Worm (Caenorhabditis elegans) whole organism, mixed stage, embryonic: Measurements from ENCODE around the gene ZK856.18.
A peak's percentile ranks its signal among the peaks of the same experiment; 100 is the strongest.

Experiments
- M03D4.4 ChIP-seq: sonication (generic microtip); optimal IDR thresholded peaks from 2 replicates; lab custom pipeline; 2017; ENCODE audit warnings: mild to moderate bottlenecking, missing genetic modification characterization, missing compliant biosample characterization
- bed-3 ChIP-seq: fragments of 200-800 bp; sonication (Bioruptor generic); optimal IDR thresholded peaks from 3 replicates; lab custom pipeline; 2018; ENCODE audit warnings: mild to moderate bottlenecking, missing genetic modification characterization, moderate library complexity, missing compliant biosample characterization
- blmp-1 ChIP-seq: fragments of 150-350 bp; optimal IDR thresholded peaks from 2 replicates; lab custom pipeline; 2014; ENCODE audit warnings: missing biosample characterization, missing genetic modification characterization
- ceh-39 ChIP-seq: fragments of 150-350 bp; optimal IDR thresholded peaks from 2 replicates; lab custom pipeline; 2014; ENCODE audit warnings: missing biosample characterization, missing genetic modification characterization
- ceh-83 ChIP-seq: fragments of 200-800 bp; sonication (Bioruptor generic); optimal IDR thresholded peaks from 2 replicates; lab custom pipeline; 2018; ENCODE audit warnings: mild to moderate bottlenecking, missing genetic modification characterization, missing compliant biosample characterization
- ces-1 ChIP-seq: fragments of 150-350 bp; optimal IDR thresholded peaks from 2 replicates; lab custom pipeline; 2014; ENCODE audit warnings: missing biosample characterization, missing genetic modification reagents, missing genetic modification characterization
- cnd-1 ChIP-seq: fragments of 200-800 bp; sonication (Bioruptor generic); optimal IDR thresholded peaks from 2 replicates; lab custom pipeline; 2018; ENCODE audit warnings: mild to moderate bottlenecking, missing genetic modification characterization, missing compliant biosample characterization
- drap-1 ChIP-seq: fragments of 200-800 bp; sonication (Bioruptor generic); optimal IDR thresholded peaks from 3 replicates; lab custom pipeline; 2018; ENCODE audit warnings: mild to moderate bottlenecking, missing genetic modification characterization, missing compliant biosample characterization
- elt-1 ChIP-seq: sonication (generic microtip); optimal IDR thresholded peaks from 2 replicates; lab custom pipeline; 2017; ENCODE audit warnings: missing genetic modification characterization, mild to moderate bottlenecking, missing compliant biosample characterization, antibody characterized with exemption, moderate library complexity, borderline replicate concordance; ENCODE audit not compliant: insufficient read depth
- elt-3 ChIP-seq: fragments of 150-350 bp; optimal IDR thresholded peaks from 2 replicates; lab custom pipeline; 2014; ENCODE audit warnings: missing biosample characterization, missing genetic modification characterization
- flh-1 ChIP-seq: fragments of 200-800 bp; sonication (Bioruptor generic); optimal IDR thresholded peaks from 2 replicates; lab custom pipeline; 2018; ENCODE audit warnings: mild to moderate bottlenecking, missing genetic modification characterization, moderate library complexity, missing compliant biosample characterization
- ham-2 ChIP-seq: fragments of 200-800 bp; sonication (Bioruptor generic); optimal IDR thresholded peaks from 2 replicates; lab custom pipeline; 2018; ENCODE audit warnings: mild to moderate bottlenecking, missing genetic modification characterization, missing compliant biosample characterization
- hlh-1 ChIP-seq: fragments of 150-350 bp; optimal IDR thresholded peaks from 2 replicates; lab custom pipeline; 2014; ENCODE audit warnings: missing biosample characterization, missing genetic modification reagents, missing genetic modification characterization
- lin-32 ChIP-seq: fragments of 200-800 bp; sonication (Bioruptor generic); optimal IDR thresholded peaks from 2 replicates; lab custom pipeline; 2018; ENCODE audit warnings: mild to moderate bottlenecking, missing genetic modification characterization, missing compliant biosample characterization
- lsy-2 ChIP-seq: fragments of 150-350 bp; optimal IDR thresholded peaks from 2 replicates; lab custom pipeline; 2014; ENCODE audit warnings: missing biosample characterization, missing genetic modification characterization
- mab-5 ChIP-seq: fragments of 150-350 bp; optimal IDR thresholded peaks from 2 replicates; lab custom pipeline; 2014; ENCODE audit warnings: missing biosample characterization, missing genetic modification characterization
- mep-1 ChIP-seq: fragments of 150-350 bp; optimal IDR thresholded peaks from 2 replicates; lab custom pipeline; 2017; ENCODE audit warnings: missing biosample characterization, missing genetic modification reagents, missing genetic modification characterization, inconsistent platforms
- mls-2 ChIP-seq: sonication (generic microtip); optimal IDR thresholded peaks from 2 replicates; lab custom pipeline; 2016; ENCODE audit warnings: mild to moderate bottlenecking, missing genetic modification characterization, moderate library complexity, missing compliant biosample characterization
- nhr-12 ChIP-seq: fragments of 150-350 bp; optimal IDR thresholded peaks from 2 replicates; lab custom pipeline; 2014; ENCODE audit warnings: missing biosample characterization, missing genetic modification characterization
- nhr-2 ChIP-seq: fragments of 150-350 bp; optimal IDR thresholded peaks from 2 replicates; lab custom pipeline; 2014; ENCODE audit warnings: missing biosample characterization, missing genetic modification characterization
- nhr-237 ChIP-seq: fragments of 150-350 bp; optimal IDR thresholded peaks from 2 replicates; lab custom pipeline; 2014; ENCODE audit warnings: missing biosample characterization, missing genetic modification characterization
- nhr-28 ChIP-seq: fragments of 150-350 bp; optimal IDR thresholded peaks from 2 replicates; lab custom pipeline; 2014; ENCODE audit warnings: missing biosample characterization, missing genetic modification characterization
- nhr-76 ChIP-seq: sonication (generic microtip); optimal IDR thresholded peaks from 2 replicates; lab custom pipeline; 2017; ENCODE audit warnings: missing biosample characterization, missing genetic modification characterization
- pha-4 ChIP-seq: fragments of 150-350 bp; optimal IDR thresholded peaks from 2 replicates; lab custom pipeline; 2018; ENCODE audit warnings: missing biosample characterization, missing genetic modification reagents, missing genetic modification characterization
- snpc-4 ChIP-seq: fragments of 150-350 bp; optimal IDR thresholded peaks from 2 replicates; lab custom pipeline; 2014; ENCODE audit warnings: missing biosample characterization, missing genetic modification characterization
- sptf-1 ChIP-seq: sonication (generic microtip); optimal IDR thresholded peaks from 2 replicates; lab custom pipeline; 2017; ENCODE audit warnings: mild to moderate bottlenecking, missing genetic modification characterization, moderate library complexity, missing compliant biosample characterization
- tbx-8 ChIP-seq: fragments of 200-800 bp; sonication (Bioruptor generic); optimal IDR thresholded peaks from 2 replicates; lab custom pipeline; 2018; ENCODE audit warnings: mild to moderate bottlenecking, missing genetic modification characterization, moderate library complexity, missing compliant biosample characterization
- unc-39 ChIP-seq: fragments of 150-350 bp; optimal IDR thresholded peaks from 2 replicates; lab custom pipeline; 2014; ENCODE audit warnings: missing biosample characterization, missing genetic modification characterization
- unc-62 ChIP-seq: fragments of 150-350 bp; optimal IDR thresholded peaks from 2 replicates; lab custom pipeline; 2014; ENCODE audit warnings: missing biosample characterization, missing genetic modification reagents, missing genetic modification characterization
- zip-8 ChIP-seq: fragments of 150-350 bp; optimal IDR thresholded peaks from 2 replicates; lab custom pipeline; 2014; ENCODE audit warnings: missing biosample characterization, missing genetic modification characterization
- ztf-11 ChIP-seq: fragments of 150-350 bp; optimal IDR thresholded peaks from 2 replicates; lab custom pipeline; 2014; ENCODE audit warnings: missing biosample characterization, missing genetic modification characterization

Gene ZK856.18

ce11 chrV:10174632-10175075, 11.2 kb downstream of the ZK856.18 start:
- TF ChIP-seq mls-2 (peak; percentile 69), ces-1 (GFP tag; lab: Kevin White, UChicago) (peak; percentile 90), unc-62 (GFP tag; lab: Kevin White, UChicago) (peak; percentile 12), ztf-11 (tag; lab: Kevin White, UChicago) (no peak)

- no peak for TF ChIP-seq hlh-1 (tag; lab: Kevin White, UChicago)
- no peak for TF ChIP-seq M03D4.4 (tag; lab: Kevin White, UChicago)
- no peak for TF ChIP-seq ztf-11 (tag; lab: Kevin White, UChicago)
- no peak for TF ChIP-seq ham-2
- no peak for TF ChIP-seq bed-3 (GFP tag; lab: Kevin White, UChicago)
- no peak for TF ChIP-seq ceh-39 (tag; lab: Kevin White, UChicago)
- TF ChIP-seq nhr-12 (tag; lab: Kevin White, UChicago): no peak
- TF ChIP-seq mep-1 (tag; lab: Kevin White, UChicago): no peak
- no peak for TF ChIP-seq unc-39 (tag; lab: Kevin White, UChicago)
- no peak for TF ChIP-seq ceh-83 (GFP tag; lab: Kevin White, UChicago)
- no peak for TF ChIP-seq mls-2
- TF ChIP-seq lin-32 (GFP tag; lab: Kevin White, UChicago): no peak
- no peak for TF ChIP-seq tbx-8 (GFP tag; lab: Kevin White, UChicago)
- TF ChIP-seq elt-1 (tag; lab: Kevin White, UChicago): no peak
- no peak for TF ChIP-seq blmp-1 (tag; lab: Kevin White, UChicago)
- no peak for TF ChIP-seq snpc-4
- no peak for TF ChIP-seq unc-62 (GFP tag; lab: Kevin White, UChicago)
- TF ChIP-seq pha-4 (tag; lab: Kevin White, UChicago): no peak
- TF ChIP-seq lsy-2 (tag; lab: Kevin White, UChicago): no peak
Measured at ce11 chrV:10173653-10174052, 12.2 kb downstream of the ZK856.18 start, which contains the start of gene egl-3. egl-3 (minus strand) TSS chrV:10173753.

ce11 chrV:10168870-10169269, 16.9 kb downstream of the ZK856.18 start:
- TF ChIP-seq tbx-8 (GFP tag; lab: Kevin White, UChicago) (no peak), cnd-1 (tag; lab: Kevin White, UChicago) (no peak), flh-1 (GFP tag; lab: Kevin White, UChicago) (no peak), lin-32 (GFP tag; lab: Kevin White, UChicago) (no peak), ztf-11 (tag; lab: Kevin White, UChicago) (no peak), mab-5 (no peak), nhr-12 (tag; lab: Kevin White, UChicago) (no peak)

ce11 chrV:10166368-10166767, 19.4 kb downstream of the ZK856.18 start, which contains the start of gene C51E3.6:
C51E3.6 (minus strand) TSS chrV:10166468.
- TF ChIP-seq drap-1 (GFP tag; lab: Kevin White, UChicago) (no peak), ham-2 (no peak), ceh-39 (tag; lab: Kevin White, UChicago) (no peak), nhr-76 (tag; lab: Kevin White, UChicago) (no peak), zip-8 (tag; lab: Kevin White, UChicago) (no peak), bed-3 (GFP tag; lab: Kevin White, UChicago) (no peak), nhr-237 (tag; lab: Kevin White, UChicago) (no peak), unc-39 (tag; lab: Kevin White, UChicago) (no peak), ztf-11 (tag; lab: Kevin White, UChicago) (no peak), nhr-2 (tag; lab: Kevin White, UChicago) (no peak), cnd-1 (tag; lab: Kevin White, UChicago) (no peak), elt-1 (tag; lab: Kevin White, UChicago) (no peak), sptf-1 (tag; lab: Kevin White, UChicago) (no peak)
- TF ChIP-seq, all 35 proteins: peak for 0

ce11 chrV:10160954-10161353, 24.9 kb downstream of the ZK856.18 start, which contains the start of gene C51E3.10:
C51E3.10 (minus strand) TSS chrV:10161134.
- TF ChIP-seq sptf-1 (tag; lab: Kevin White, UChicago): no peak
- TF ChIP-seq pha-4 (tag; lab: Kevin White, UChicago): no peak
- TF ChIP-seq bed-3 (GFP tag; lab: Kevin White, UChicago): no peak
- no peak for TF ChIP-seq drap-1 (GFP tag; lab: Kevin White, UChicago)
- TF ChIP-seq unc-39 (tag; lab: Kevin White, UChicago): no peak
- no peak for TF ChIP-seq hlh-1 (tag; lab: Kevin White, UChicago)
- TF ChIP-seq flh-1 (GFP tag; lab: Kevin White, UChicago): no peak
- TF ChIP-seq ceh-83 (GFP tag; lab: Kevin White, UChicago): no peak
- TF ChIP-seq unc-62 (GFP tag; lab: Kevin White, UChicago): no peak
- TF ChIP-seq snpc-4: no peak
- no peak for TF ChIP-seq lin-32 (GFP tag; lab: Kevin White, UChicago)
- no peak for TF ChIP-seq nhr-12 (tag; lab: Kevin White, UChicago)
- TF ChIP-seq nhr-28: no peak
- no peak for TF ChIP-seq zip-8 (tag; lab: Kevin White, UChicago)
- no peak for TF ChIP-seq lsy-2 (tag; lab: Kevin White, UChicago)
- no peak for TF ChIP-seq ceh-39 (tag; lab: Kevin White, UChicago)
- no peak for TF ChIP-seq mab-5
- TF ChIP-seq elt-1 (tag; lab: Kevin White, UChicago): no peak
- TF ChIP-seq elt-3 (tag; lab: Kevin White, UChicago): no peak
- no peak for TF ChIP-seq nhr-2 (tag; lab: Kevin White, UChicago)
